Worm (Caenorhabditis elegans) whole organism, late embryonic: ENCODE data around the gene piga-1.
A peak's percentile ranks its signal among the peaks of the same experiment; 100 is the strongest.

Source experiments
- C08G9.2 ChIP-seq: sonication (generic microtip); optimal IDR thresholded peaks from 2 replicates; lab custom pipeline; 2016; ENCODE audit warnings: mild to moderate bottlenecking, missing genetic modification characterization, moderate library complexity, missing compliant biosample characterization
- F13H6.1 ChIP-seq: sonication (generic microtip); optimal IDR thresholded peaks from 2 replicates; lab custom pipeline; 2016; ENCODE audit warnings: missing genetic modification characterization, missing compliant biosample characterization
- T23F11.4 ChIP-seq: fragments of 200-800 bp; sonication (Bioruptor generic); optimal IDR thresholded peaks from 2 replicates; lab custom pipeline; 2018; ENCODE audit warnings: mild to moderate bottlenecking, missing genetic modification characterization, missing compliant biosample characterization
- ahr-1 ChIP-seq: sonication (generic microtip); optimal IDR thresholded peaks from 2 replicates; lab custom pipeline; 2016; ENCODE audit warnings: missing genetic modification characterization, missing compliant biosample characterization
- ceh-14 ChIP-seq: sonication (generic microtip); optimal IDR thresholded peaks from 2 replicates; lab custom pipeline; 2016; ENCODE audit warnings: missing genotype, missing genetic modification characterization, missing compliant biosample characterization
- ceh-2 ChIP-seq: sonication (generic microtip); optimal IDR thresholded peaks from 2 replicates; lab custom pipeline; 2016; ENCODE audit warnings: missing genotype, missing genetic modification characterization, missing compliant biosample characterization
- ceh-22 ChIP-seq: sonication (generic microtip); optimal IDR thresholded peaks from 2 replicates; lab custom pipeline; 2017; ENCODE audit warnings: missing biosample characterization, missing genetic modification characterization
- ceh-31 ChIP-seq: sonication (generic microtip); optimal IDR thresholded peaks from 2 replicates; lab custom pipeline; 2016; ENCODE audit warnings: missing genetic modification characterization, missing compliant biosample characterization
- ceh-48 ChIP-seq: sonication (generic microtip); optimal IDR thresholded peaks from 2 replicates; lab custom pipeline; 2016; ENCODE audit warnings: missing genetic modification characterization, inconsistent platforms, missing compliant biosample characterization
- che-1 ChIP-seq: sonication (generic microtip); optimal IDR thresholded peaks from 2 replicates; lab custom pipeline; 2016; ENCODE audit warnings: mild to moderate bottlenecking, missing genetic modification characterization, missing compliant biosample characterization
- dve-1 ChIP-seq: sonication (generic microtip); optimal IDR thresholded peaks from 2 replicates; lab custom pipeline; 2017; ENCODE audit warnings: antibody characterized with exemption, mild to moderate bottlenecking, missing genetic modification characterization, missing compliant biosample characterization
- elt-2 ChIP-seq: sonication (generic microtip); optimal IDR thresholded peaks from 2 replicates; lab custom pipeline; 2016; ENCODE audit warnings: missing genetic modification reagents, missing genetic modification characterization, missing compliant biosample characterization
- elt-4 ChIP-seq: sonication (generic microtip); optimal IDR thresholded peaks from 2 replicates; lab custom pipeline; 2016; ENCODE audit warnings: missing genetic modification characterization, missing compliant biosample characterization
- ets-4 ChIP-seq: sonication (generic microtip); optimal IDR thresholded peaks from 2 replicates; lab custom pipeline; 2016; ENCODE audit warnings: missing genetic modification characterization, missing compliant biosample characterization
- eyg-1 ChIP-seq: sonication (generic microtip); optimal IDR thresholded peaks from 2 replicates; lab custom pipeline; 2016; ENCODE audit warnings: missing genotype, missing genetic modification characterization, missing compliant biosample characterization
- gmeb-2 ChIP-seq: sonication (generic microtip); optimal IDR thresholded peaks from 2 replicates; lab custom pipeline; 2016; ENCODE audit warnings: missing genetic modification characterization, inconsistent platforms, missing compliant biosample characterization
- hlh-13 ChIP-seq: fragments of 200-800 bp; sonication (Bioruptor generic); optimal IDR thresholded peaks from 2 replicates; lab custom pipeline; 2018; ENCODE audit warnings: mild to moderate bottlenecking, missing genetic modification characterization, missing compliant biosample characterization
- hlh-15 ChIP-seq: sonication (generic microtip); optimal IDR thresholded peaks from 2 replicates; lab custom pipeline; 2016; ENCODE audit warnings: missing genetic modification characterization, missing compliant biosample characterization
- hlh-6 ChIP-seq: sonication (generic microtip); optimal IDR thresholded peaks from 2 replicates; lab custom pipeline; 2016; ENCODE audit warnings: missing genotype, missing genetic modification characterization, missing compliant biosample characterization
- hlh-8 ChIP-seq: sonication (generic microtip); optimal IDR thresholded peaks from 2 replicates; lab custom pipeline; 2016; ENCODE audit warnings: missing genotype, missing genetic modification characterization, missing compliant biosample characterization
- lim-6 ChIP-seq: sonication (generic microtip); optimal IDR thresholded peaks from 2 replicates; lab custom pipeline; 2016; ENCODE audit warnings: missing genetic modification characterization, missing compliant biosample characterization
- lin-11 ChIP-seq: fragments of 200-800 bp; sonication (Bioruptor generic); optimal IDR thresholded peaks from 2 replicates; lab custom pipeline; 2018; ENCODE audit warnings: mild to moderate bottlenecking, missing genetic modification characterization, missing compliant biosample characterization
- madf-2 ChIP-seq: sonication (generic microtip); optimal IDR thresholded peaks from 2 replicates; lab custom pipeline; 2017; ENCODE audit warnings: missing genetic modification characterization, missing compliant biosample characterization
- mec-3 ChIP-seq: sonication (generic microtip); optimal IDR thresholded peaks from 2 replicates; lab custom pipeline; 2016; ENCODE audit warnings: borderline replicate concordance, missing genetic modification characterization, missing compliant biosample characterization
- nhr-232 ChIP-seq: sonication (generic microtip); optimal IDR thresholded peaks from 2 replicates; lab custom pipeline; 2016; ENCODE audit warnings: missing genetic modification characterization, missing compliant biosample characterization
- pag-3 ChIP-seq: sonication (generic microtip); optimal IDR thresholded peaks from 2 replicates; lab custom pipeline; 2016; ENCODE audit warnings: missing compliant biosample characterization, missing genetic modification characterization, borderline replicate concordance
- pat-9 ChIP-seq: fragments of 200-800 bp; sonication (Bioruptor generic); optimal IDR thresholded peaks from 2 replicates; lab custom pipeline; 2018; ENCODE audit warnings: mild to moderate bottlenecking, missing genetic modification characterization, moderate library complexity, missing compliant biosample characterization
- pax-1 ChIP-seq: fragments of 150-350 bp; optimal IDR thresholded peaks from 2 replicates; lab custom pipeline; 2014; ENCODE audit warnings: missing biosample characterization, missing genetic modification characterization
- pqm-1 ChIP-seq: sonication (generic microtip); optimal IDR thresholded peaks from 2 replicates; lab custom pipeline; 2016; ENCODE audit warnings: missing genetic modification characterization, missing compliant biosample characterization
- pros-1 ChIP-seq: fragments of 150-350 bp; optimal IDR thresholded peaks from 2 replicates; lab custom pipeline; 2014; ENCODE audit warnings: missing biosample characterization, missing genetic modification reagents, missing genetic modification characterization
- ref-2 ChIP-seq: sonication (generic microtip); optimal IDR thresholded peaks from 2 replicates; lab custom pipeline; 2016; ENCODE audit warnings: missing genetic modification characterization, missing compliant biosample characterization
- rnt-1 ChIP-seq: sonication (generic microtip); optimal IDR thresholded peaks from 2 replicates; lab custom pipeline; 2016; ENCODE audit warnings: missing genetic modification characterization, missing compliant biosample characterization
- sdc-2 ChIP-seq: sonication (generic microtip); optimal IDR thresholded peaks from 2 replicates; lab custom pipeline; 2016; ENCODE audit warnings: missing genotype, missing genetic modification characterization, missing compliant biosample characterization
- sox-2 ChIP-seq: fragments of 200-800 bp; sonication (Bioruptor generic); IDR thresholded peaks from 2 replicates; pipeline ENCODE4 v1.3.6; 2022; ENCODE audit warnings: missing genetic modification reagents, missing genetic modification characterization, missing compliant biosample characterization
- syd-9 ChIP-seq: sonication (generic microtip); optimal IDR thresholded peaks from 2 replicates; lab custom pipeline; 2016; ENCODE audit warnings: mild to moderate bottlenecking, missing genetic modification characterization, moderate library complexity, missing compliant biosample characterization
- tbx-2 ChIP-seq: sonication (generic microtip); optimal IDR thresholded peaks from 2 replicates; lab custom pipeline; 2016; ENCODE audit warnings: missing genetic modification characterization, missing compliant biosample characterization
- unc-42 ChIP-seq: sonication (generic microtip); optimal IDR thresholded peaks from 2 replicates; lab custom pipeline; 2016; ENCODE audit warnings: missing genotype, missing genetic modification characterization, missing compliant biosample characterization
- unc-86 ChIP-seq: sonication (generic microtip); optimal IDR thresholded peaks from 2 replicates; lab custom pipeline; 2016; ENCODE audit warnings: missing genetic modification characterization, missing compliant biosample characterization
- ztf-16 ChIP-seq: sonication (generic microtip); optimal IDR thresholded peaks from 2 replicates; lab custom pipeline; 2017; ENCODE audit warnings: missing genetic modification characterization, missing compliant biosample characterization

The piga-1 gene

ce11 chrII:8661539-8661938 is at the start of gene piga-1, which contains the start of gene eif-2Bepsilon:
Gene piga-1 (minus strand): TSS chrII:8661712.
Gene eif-2Bepsilon (plus strand): TSS chrII:8661869.
- no peak for TF ChIP-seq sox-2 (GFP tag; lab: Robert Waterston, UW)
- no peak for TF ChIP-seq ceh-14
- TF ChIP-seq ceh-48: peak; percentile 40
- TF ChIP-seq hlh-8 (tag; lab: Kevin White, UChicago): no peak
- no peak for TF ChIP-seq mec-3 (tag; lab: Kevin White, UChicago)
- peak; percentile 0 for TF ChIP-seq unc-42 (tag; lab: Kevin White, UChicago)
- no peak for TF ChIP-seq pqm-1
- no peak for TF ChIP-seq ref-2 (tag; lab: Kevin White, UChicago)
- no peak for TF ChIP-seq lin-11
- TF ChIP-seq F13H6.1 (tag; lab: Kevin White, UChicago): no peak
- no peak for TF ChIP-seq pag-3 (tag; lab: Kevin White, UChicago)
- TF ChIP-seq ceh-31 (tag; lab: Kevin White, UChicago): no peak
- TF ChIP-seq tbx-2: no peak
- TF ChIP-seq syd-9 (tag; lab: Kevin White, UChicago): no peak
- TF ChIP-seq pax-1: no peak
- no peak for TF ChIP-seq pros-1 (tag; lab: Kevin White, UChicago)
- TF ChIP-seq unc-86 (tag; lab: Kevin White, UChicago): no peak
- no peak for TF ChIP-seq eyg-1

ce11 chrII:8710317-8710716 is 48.8 kb upstream of the piga-1 start, which contains the start of gene srg-15:
Gene srg-15 (minus strand): TSS chrII:8710417.
- no peak for TF ChIP-seq pat-9
- TF ChIP-seq gmeb-2: no peak
- TF ChIP-seq ztf-16: no peak
- TF ChIP-seq ceh-22 (tag; lab: Kevin White, UChicago): no peak
- no peak for TF ChIP-seq hlh-13
- TF ChIP-seq hlh-15 (tag; lab: Kevin White, UChicago): no peak
- no peak for TF ChIP-seq T23F11.4
- TF ChIP-seq dve-1 (tag; lab: Kevin White, UChicago): no peak
- TF ChIP-seq ceh-2 (tag; lab: Kevin White, UChicago): no peak
- TF ChIP-seq elt-4 (tag; lab: Kevin White, UChicago): no peak
- no peak for TF ChIP-seq hlh-6
- TF ChIP-seq sdc-2 (tag; lab: Kevin White, UChicago): no peak
- no peak for TF ChIP-seq lim-6 (tag; lab: Kevin White, UChicago)
- no peak for TF ChIP-seq ahr-1 (tag; lab: Kevin White, UChicago)
- TF ChIP-seq madf-2 (tag; lab: Kevin White, UChicago): no peak

ce11 chrII:8707024-8707423 is 45.5 kb upstream of the piga-1 start, which contains the start of gene cup-16:
Gene cup-16 (plus strand): TSS chrII:8707155.
- TF ChIP-seq ets-4 (tag; lab: Kevin White, UChicago) (no peak), sdc-2 (tag; lab: Kevin White, UChicago) (no peak), nhr-232 (tag; lab: Kevin White, UChicago) (no peak), syd-9 (tag; lab: Kevin White, UChicago) (no peak), ceh-31 (tag; lab: Kevin White, UChicago) (no peak), ahr-1 (tag; lab: Kevin White, UChicago) (no peak), elt-4 (tag; lab: Kevin White, UChicago) (no peak), madf-2 (tag; lab: Kevin White, UChicago) (no peak), C08G9.2 (tag; lab: Kevin White, UChicago) (no peak), rnt-1 (tag; lab: Kevin White, UChicago) (no peak)

- TF ChIP-seq che-1 (tag; lab: Kevin White, UChicago) (no peak), ceh-22 (tag; lab: Kevin White, UChicago) (no peak), elt-2 (tag; lab: Kevin White, UChicago) (peak; percentile 72)
These were observed 42.9 kb upstream of the piga-1 start, which contains the start of gene prx-5 for ce11 chrII:8704413-8704874. Gene prx-5 (plus strand): TSS chrII:8704824.
